Fruit fly (Drosophila melanogaster) whole organism, wandering third instar larva: ENCODE results near the gene CG31778.
A peak's percentile ranks its signal among the peaks of the same experiment; 100 is the strongest.

Experiments used
- Abd-B ChIP-seq: fragments of >200 bp; optimal IDR thresholded peaks from 2 replicates; lab custom pipeline; 2017; ENCODE audit warnings: missing biosample characterization, missing genetic modification characterization
- CG32264 ChIP-seq: fragments of 200-800 bp; sonication (Bioruptor generic); optimal IDR thresholded peaks from 2 replicates; lab custom pipeline; 2016; ENCODE audit warnings: missing biosample characterization, missing genetic modification characterization
- CG9705 ChIP-seq: fragments of 200-800 bp; sonication (Bioruptor generic); optimal IDR thresholded peaks from 2 replicates; lab custom pipeline; 2018; ENCODE audit warnings: missing biosample characterization, mild to moderate bottlenecking, missing genetic modification characterization
- CrebA ChIP-seq: fragments of 200-800 bp; sonication (Bioruptor generic); optimal IDR thresholded peaks from 2 replicates; lab custom pipeline; 2016; ENCODE audit warnings: missing biosample characterization, mild to moderate bottlenecking, missing genetic modification characterization, borderline replicate concordance
- Dfd ChIP-seq: fragments of >200 bp; optimal IDR thresholded peaks from 2 replicates; lab custom pipeline; 2017; ENCODE audit warnings: missing biosample characterization, missing genetic modification characterization
- Dif ChIP-seq: fragments of 200-275, 200-300 bp; sonication (Bioruptor generic); optimal IDR thresholded peaks from 2 replicates; lab custom pipeline; 2018; ENCODE audit warnings: missing biosample characterization, missing genetic modification characterization; ENCODE audit not compliant: partially characterized antibody
- GATAd ChIP-seq: sonication (Bioruptor generic); optimal IDR thresholded peaks from 2 replicates; lab custom pipeline; 2016; ENCODE audit warnings: missing biosample characterization, missing genetic modification characterization
- HLH106 ChIP-seq: fragments of 200-800 bp; optimal IDR thresholded peaks from 3 replicates; lab custom pipeline; 2019; ENCODE audit warnings: missing biosample characterization, mild to moderate bottlenecking, missing genetic modification characterization, moderate library complexity
- Hnf4 ChIP-seq: fragments of 200-800 bp; sonication (Bioruptor generic); optimal IDR thresholded peaks from 2 replicates; lab custom pipeline; 2016; ENCODE audit warnings: missing biosample characterization, mild to moderate bottlenecking, missing genetic modification characterization
- Hr78 ChIP-seq: fragments of >200 bp; optimal IDR thresholded peaks from 2 replicates; lab custom pipeline; 2017; ENCODE audit warnings: missing biosample characterization, missing genetic modification characterization
- Hr83 ChIP-seq: fragments of 200-300 bp; sonication (Bioruptor generic); optimal IDR thresholded peaks from 2 replicates; lab custom pipeline; 2016; ENCODE audit warnings: missing biosample characterization, mild to moderate bottlenecking, missing genetic modification characterization, moderate library complexity; ENCODE audit not compliant: poor library complexity, severe bottlenecking
- Jra ChIP-seq: sonication (Bioruptor generic); optimal IDR thresholded peaks from 2 replicates; lab custom pipeline; 2016; ENCODE audit warnings: missing biosample characterization, missing genetic modification characterization
- Mio ChIP-seq: sonication (Bioruptor generic); optimal IDR thresholded peaks from 2 replicates; lab custom pipeline; 2016; ENCODE audit warnings: missing biosample characterization, missing genetic modification characterization
- Myc ChIP-seq: fragments of >200 bp; optimal IDR thresholded peaks from 2 replicates; lab custom pipeline; 2017
- N ChIP-seq: fragments of >200 bp; optimal IDR thresholded peaks from 2 replicates; lab custom pipeline; 2018; ENCODE audit warnings: missing biosample characterization, missing external identifiers, missing genetic modification characterization
- OdsH ChIP-seq: fragments of 200-800 bp; sonication (Bioruptor generic); optimal IDR thresholded peaks from 2 replicates; lab custom pipeline; 2016; ENCODE audit warnings: missing biosample characterization, mild to moderate bottlenecking, missing genetic modification characterization
- Rel ChIP-seq, 2 experiments: fragments of 200-800 bp; sonication (Bioruptor generic) in 1 of 2; optimal IDR thresholded peaks; 2 replicates in 1 of 2; 3 replicates in 1 of 2; lab custom pipeline; 2016 to 2019; ENCODE audit warnings: mild to moderate bottlenecking in 2 of 2, missing biosample characterization in 2 of 2, missing genetic modification characterization in 2 of 2, moderate library complexity in 1 of 2
- Sp1 ChIP-seq: fragments of 200-800 bp; sonication (Bioruptor generic); optimal IDR thresholded peaks from 3 replicates; lab custom pipeline; 2019; ENCODE audit warnings: missing biosample characterization, mild to moderate bottlenecking, missing genetic modification characterization, moderate library complexity
- Vsx2 ChIP-seq: fragments of 200-300, 225-300 bp; sonication (Bioruptor generic); optimal IDR thresholded peaks from 2 replicates; lab custom pipeline; 2018; ENCODE audit warnings: missing biosample characterization, missing genetic modification characterization; ENCODE audit not compliant: partially characterized antibody
- br ChIP-seq: fragments of 200-800 bp; sonication (Bioruptor generic); optimal IDR thresholded peaks from 2 replicates; lab custom pipeline; 2016; ENCODE audit warnings: missing biosample characterization, missing genetic modification characterization
- brk ChIP-seq: fragments of 200-800 bp; sonication (Bioruptor generic); optimal IDR thresholded peaks from 2 replicates; lab custom pipeline; 2016; ENCODE audit warnings: missing biosample characterization, mild to moderate bottlenecking, missing genetic modification characterization
- dl ChIP-seq, 2 experiments: fragments of 175-275, 200-275 bp in 1 of 2; fragments of 200-275 bp in 1 of 2; sonication (Bioruptor generic); optimal IDR thresholded peaks; lab custom pipeline; 2018; ENCODE audit warnings: mild to moderate bottlenecking in 2 of 2, missing biosample characterization in 2 of 2, missing genetic modification characterization in 2 of 2, moderate library complexity in 2 of 2; ENCODE audit not compliant: partially characterized antibody in 2 of 2, insufficient read depth in 1 of 2
- dmrt93B ChIP-seq: fragments of 200-800 bp; sonication (Bioruptor generic); optimal IDR thresholded peaks from 2 replicates; lab custom pipeline; 2018; ENCODE audit warnings: missing biosample characterization, mild to moderate bottlenecking, missing genetic modification characterization
- dsf ChIP-seq: sonication (Bioruptor generic); optimal IDR thresholded peaks from 2 replicates; lab custom pipeline; 2016; ENCODE audit warnings: missing biosample characterization, missing genetic modification characterization, borderline replicate concordance
- ey ChIP-seq: fragments of 200-800 bp; sonication (Bioruptor generic); optimal IDR thresholded peaks from 2 replicates; lab custom pipeline; 2016; ENCODE audit warnings: missing biosample characterization, missing genetic modification characterization
- foxo ChIP-seq, 2 experiments: fragments of 200-800 bp; sonication (Bioruptor generic); optimal IDR thresholded peaks; 2 replicates in 1 of 2; 3 replicates in 1 of 2; lab custom pipeline; 2016 to 2017; ENCODE audit warnings: missing biosample characterization in 2 of 2, missing genetic modification characterization in 2 of 2
- fru ChIP-seq: fragments of 200-800 bp; sonication (Bioruptor generic); optimal IDR thresholded peaks from 3 replicates; lab custom pipeline; 2016; ENCODE audit warnings: missing biosample characterization, mild to moderate bottlenecking, missing genetic modification characterization
- h ChIP-seq: fragments of 200-800 bp; sonication (Bioruptor generic); optimal IDR thresholded peaks from 3 replicates; lab custom pipeline; 2016; ENCODE audit warnings: missing biosample characterization, mild to moderate bottlenecking, missing genetic modification characterization
- jim ChIP-seq: fragments of 175-275, 200-325 bp; sonication (Bioruptor generic); optimal IDR thresholded peaks from 2 replicates; lab custom pipeline; 2016; ENCODE audit warnings: missing biosample characterization, mild to moderate bottlenecking, missing genetic modification characterization
- lola ChIP-seq: fragments of >200 bp; optimal IDR thresholded peaks from 2 replicates; lab custom pipeline; 2017; ENCODE audit warnings: missing biosample characterization, missing genetic modification characterization
- pan ChIP-seq: fragments of >200 bp; optimal IDR thresholded peaks from 2 replicates; lab custom pipeline; 2017
- psq ChIP-seq: fragments of 200-800 bp; sonication (Bioruptor generic); optimal IDR thresholded peaks from 3 replicates; lab custom pipeline; 2017; ENCODE audit warnings: missing biosample characterization, mild to moderate bottlenecking, missing genetic modification characterization, moderate library complexity
- rgr ChIP-seq: fragments of 200-800 bp; sonication (Bioruptor generic); optimal IDR thresholded peaks from 3 replicates; lab custom pipeline; 2016; ENCODE audit warnings: missing biosample characterization, mild to moderate bottlenecking, missing genetic modification characterization
- sage ChIP-seq: fragments of 200-800 bp; sonication (Bioruptor generic); optimal IDR thresholded peaks from 2 replicates; lab custom pipeline; 2016; ENCODE audit warnings: missing biosample characterization, mild to moderate bottlenecking, missing genetic modification characterization
- sv ChIP-seq: fragments of 200-800 bp; sonication (Bioruptor generic); optimal IDR thresholded peaks from 3 replicates; lab custom pipeline; 2016; ENCODE audit warnings: missing biosample characterization, missing genetic modification characterization
- tai ChIP-seq: sonication (Bioruptor generic); optimal IDR thresholded peaks from 2 replicates; lab custom pipeline; 2016; ENCODE audit warnings: missing biosample characterization, missing genetic modification characterization
- usp ChIP-seq: fragments of >200 bp; optimal IDR thresholded peaks from 2 replicates; lab custom pipeline; 2017; ENCODE audit warnings: missing biosample characterization, missing genetic modification characterization
- woc ChIP-seq: sonication (Bioruptor generic); optimal IDR thresholded peaks from 2 replicates; lab custom pipeline; 2016; ENCODE audit warnings: missing biosample characterization, mild to moderate bottlenecking, missing genetic modification characterization

Gene CG31778

dm6 chr2L:3713545-3714156 lies 8.4 kb upstream of the CG31778 start:
- TF ChIP-seq Myc (lab: Kevin White, UChicago) = no peak
- TF ChIP-seq psq (GFP tag; lab: Kevin White, UChicago) = no peak
- TF ChIP-seq Mio (GFP tag; lab: Kevin White, UChicago) = no peak
- no peak for TF ChIP-seq rgr (GFP tag; lab: Kevin White, UChicago)
- no peak for TF ChIP-seq usp (GFP tag; lab: Kevin White, UChicago)
- no peak for TF ChIP-seq CG32264 (GFP tag; lab: Kevin White, UChicago)
- TF ChIP-seq HLH106 = no peak
- TF ChIP-seq pan (lab: Kevin White, UChicago) = no peak
- no peak for TF ChIP-seq Sp1 (GFP tag; lab: Kevin White, UChicago)
- no peak for TF ChIP-seq Dfd (GFP tag; lab: Kevin White, UChicago)
- TF ChIP-seq Hnf4 (GFP tag; lab: Kevin White, UChicago) = no peak
- TF ChIP-seq br = no peak
- TF ChIP-seq Hr78 = no peak
- no peak for TF ChIP-seq Hr83 (GFP tag; lab: Kevin White, UChicago)
- TF ChIP-seq dsf = no peak
- TF ChIP-seq jim (GFP tag; lab: Kevin White, UChicago) = no peak
- TF ChIP-seq fru (GFP tag; lab: Kevin White, UChicago) = no peak
- TF ChIP-seq N (GFP tag; lab: Kevin White, UChicago) = no peak
- no peak for TF ChIP-seq lola
- no peak for TF ChIP-seq brk (GFP tag; lab: Kevin White, UChicago)

dm6 chr2L:3712949-3713416 lies 7.7 kb upstream of the CG31778 start, which contains the start of the genes CG31955 and CG2818:
CG31955 (minus strand) TSS chr2L:3713105.
CG2818 (plus strand) TSS chr2L:3713360.
- TF ChIP-seq Myc (lab: Kevin White, UChicago) (peak; percentile 55), dsf (no peak), Mio (GFP tag; lab: Kevin White, UChicago) (no peak), dmrt93B (no peak), sv (GFP tag; lab: Kevin White, UChicago) (no peak), CrebA (GFP tag; lab: Kevin White, UChicago) (no peak), Vsx2 (no peak), N (GFP tag; lab: Kevin White, UChicago) (no peak), Jra (peak; percentile 47), Abd-B (no peak), woc (GFP tag; lab: Kevin White, UChicago) (peak; percentile 34), HLH106 (peak; percentile 17), Dif (GFP tag; lab: Kevin White, UChicago) (no peak), CG9705 (GFP tag; lab: Kevin White, UChicago) (no peak), Hnf4 (GFP tag; lab: Kevin White, UChicago) (no peak), br (no peak), ey (GFP tag; lab: Kevin White, UChicago) (peak; percentile 38), Hr83 (GFP tag; lab: Kevin White, UChicago) (no peak), pan (lab: Kevin White, UChicago) (no peak), foxo (GFP tag; optimal IDR thresholded peaks at IDR 0.05; lab: Kevin White, UChicago) (peak; percentile 28 to 32), jim (GFP tag; lab: Kevin White, UChicago) (no peak), h (GFP tag; lab: Kevin White, UChicago) (peak; percentile 47), usp (GFP tag; lab: Kevin White, UChicago) (no peak), psq (GFP tag; lab: Kevin White, UChicago) (peak; percentile 3), GATAd (GFP tag; lab: Kevin White, UChicago) (peak; percentile 1), brk (GFP tag; lab: Kevin White, UChicago) (no peak), CG32264 (GFP tag; lab: Kevin White, UChicago) (no peak), Sp1 (GFP tag; lab: Kevin White, UChicago) (no peak), lola (no peak), sage (GFP tag; lab: Kevin White, UChicago) (no peak), dl (GFP tag; optimal IDR thresholded peaks at IDR 0.05; lab: Kevin White, UChicago; ENCODE audit: insufficient read depth in 1 of 2, partially characterized antibody in 2 of 2) (no peak), Dfd (GFP tag; lab: Kevin White, UChicago) (no peak), fru (GFP tag; lab: Kevin White, UChicago) (peak; percentile 6), OdsH (GFP tag; lab: Kevin White, UChicago) (peak; percentile 18), tai (GFP tag; lab: Kevin White, UChicago) (no peak), Rel (GFP tag; optimal IDR thresholded peaks at IDR 0.05; lab: Kevin White, UChicago) (no peak), Rel (tag; optimal IDR thresholded peaks at IDR 0.05; lab: Kevin White, UChicago) (peak; percentile 9), Hr78 (no peak), rgr (GFP tag; lab: Kevin White, UChicago) (peak; percentile 47)
